Worm (Caenorhabditis elegans) whole organism, mixed stage, embryonic: ENCODE data around the gene cst-2.
"Not testable (repeated sequence)": the region's sequence is repeated elsewhere in the genome, so short reads cannot be mapped to it uniquely, and the experiment has no call there.

ENCODE experiments used
- blmp-1 ChIP-seq: fragments of 150-350 bp; optimal IDR thresholded peaks from 2 replicates; lab custom pipeline; 2014; ENCODE audit warnings: missing biosample characterization, missing genetic modification characterization
- ceh-39 ChIP-seq: fragments of 150-350 bp; optimal IDR thresholded peaks from 2 replicates; lab custom pipeline; 2014; ENCODE audit warnings: missing biosample characterization, missing genetic modification characterization
- ceh-43 ChIP-seq: fragments of 200-800 bp; sonication (Bioruptor generic); optimal IDR thresholded peaks from 2 replicates; lab custom pipeline; 2018; ENCODE audit warnings: mild to moderate bottlenecking, missing genetic modification characterization, moderate library complexity, missing compliant biosample characterization
- ces-1 ChIP-seq: fragments of 150-350 bp; optimal IDR thresholded peaks from 2 replicates; lab custom pipeline; 2014; ENCODE audit warnings: missing biosample characterization, missing genetic modification reagents, missing genetic modification characterization
- cnd-1 ChIP-seq: fragments of 200-800 bp; sonication (Bioruptor generic); optimal IDR thresholded peaks from 2 replicates; lab custom pipeline; 2018; ENCODE audit warnings: mild to moderate bottlenecking, missing genetic modification characterization, missing compliant biosample characterization
- drap-1 ChIP-seq: fragments of 200-800 bp; sonication (Bioruptor generic); optimal IDR thresholded peaks from 3 replicates; lab custom pipeline; 2018; ENCODE audit warnings: mild to moderate bottlenecking, missing genetic modification characterization, missing compliant biosample characterization
- elt-3 ChIP-seq: fragments of 150-350 bp; optimal IDR thresholded peaks from 2 replicates; lab custom pipeline; 2014; ENCODE audit warnings: missing biosample characterization, missing genetic modification characterization
- flh-1 ChIP-seq: fragments of 200-800 bp; sonication (Bioruptor generic); optimal IDR thresholded peaks from 2 replicates; lab custom pipeline; 2018; ENCODE audit warnings: mild to moderate bottlenecking, missing genetic modification characterization, moderate library complexity, missing compliant biosample characterization
- ham-2 ChIP-seq: fragments of 200-800 bp; sonication (Bioruptor generic); optimal IDR thresholded peaks from 2 replicates; lab custom pipeline; 2018; ENCODE audit warnings: mild to moderate bottlenecking, missing genetic modification characterization, missing compliant biosample characterization
- hlh-1 ChIP-seq: fragments of 150-350 bp; optimal IDR thresholded peaks from 2 replicates; lab custom pipeline; 2014; ENCODE audit warnings: missing biosample characterization, missing genetic modification reagents, missing genetic modification characterization
- lin-13 ChIP-seq: fragments of 150-350 bp; optimal IDR thresholded peaks from 2 replicates; lab custom pipeline; 2014; ENCODE audit warnings: missing biosample characterization, missing genetic modification characterization
- lin-32 ChIP-seq: fragments of 200-800 bp; sonication (Bioruptor generic); optimal IDR thresholded peaks from 2 replicates; lab custom pipeline; 2018; ENCODE audit warnings: mild to moderate bottlenecking, missing genetic modification characterization, missing compliant biosample characterization
- lsy-2 ChIP-seq: fragments of 150-350 bp; optimal IDR thresholded peaks from 2 replicates; lab custom pipeline; 2014; ENCODE audit warnings: missing biosample characterization, missing genetic modification characterization
- mab-5 ChIP-seq: fragments of 150-350 bp; optimal IDR thresholded peaks from 2 replicates; lab custom pipeline; 2014; ENCODE audit warnings: missing biosample characterization, missing genetic modification characterization
- mep-1 ChIP-seq: fragments of 150-350 bp; optimal IDR thresholded peaks from 2 replicates; lab custom pipeline; 2017; ENCODE audit warnings: missing biosample characterization, missing genetic modification reagents, missing genetic modification characterization, inconsistent platforms
- mls-2 ChIP-seq: sonication (generic microtip); optimal IDR thresholded peaks from 2 replicates; lab custom pipeline; 2016; ENCODE audit warnings: mild to moderate bottlenecking, missing genetic modification characterization, moderate library complexity, missing compliant biosample characterization
- nhr-12 ChIP-seq: fragments of 150-350 bp; optimal IDR thresholded peaks from 2 replicates; lab custom pipeline; 2014; ENCODE audit warnings: missing biosample characterization, missing genetic modification characterization
- nhr-2 ChIP-seq: fragments of 150-350 bp; optimal IDR thresholded peaks from 2 replicates; lab custom pipeline; 2014; ENCODE audit warnings: missing biosample characterization, missing genetic modification characterization
- nhr-28 ChIP-seq: fragments of 150-350 bp; optimal IDR thresholded peaks from 2 replicates; lab custom pipeline; 2014; ENCODE audit warnings: missing biosample characterization, missing genetic modification characterization
- nhr-76 ChIP-seq: sonication (generic microtip); optimal IDR thresholded peaks from 2 replicates; lab custom pipeline; 2017; ENCODE audit warnings: missing biosample characterization, missing genetic modification characterization
- pha-4 ChIP-seq: fragments of 150-350 bp; optimal IDR thresholded peaks from 2 replicates; lab custom pipeline; 2018; ENCODE audit warnings: missing biosample characterization, missing genetic modification reagents, missing genetic modification characterization
- sem-2 ChIP-seq: fragments of 200-800 bp; sonication (Bioruptor generic); optimal IDR thresholded peaks from 2 replicates; lab custom pipeline; 2018; ENCODE audit warnings: mild to moderate bottlenecking, missing genetic modification characterization, missing compliant biosample characterization
- snpc-4 ChIP-seq: fragments of 150-350 bp; optimal IDR thresholded peaks from 2 replicates; lab custom pipeline; 2014; ENCODE audit warnings: missing biosample characterization, missing genetic modification characterization
- sptf-1 ChIP-seq: sonication (generic microtip); optimal IDR thresholded peaks from 2 replicates; lab custom pipeline; 2017; ENCODE audit warnings: mild to moderate bottlenecking, missing genetic modification characterization, moderate library complexity, missing compliant biosample characterization
- tbx-8 ChIP-seq: fragments of 200-800 bp; sonication (Bioruptor generic); optimal IDR thresholded peaks from 2 replicates; lab custom pipeline; 2018; ENCODE audit warnings: mild to moderate bottlenecking, missing genetic modification characterization, moderate library complexity, missing compliant biosample characterization
- unc-120 ChIP-seq: sonication (generic microtip); optimal IDR thresholded peaks from 2 replicates; lab custom pipeline; 2017; ENCODE audit warnings: missing genetic modification characterization, missing compliant biosample characterization; ENCODE audit not compliant: poor library complexity, severe bottlenecking
- unc-39 ChIP-seq: fragments of 150-350 bp; optimal IDR thresholded peaks from 2 replicates; lab custom pipeline; 2014; ENCODE audit warnings: missing biosample characterization, missing genetic modification characterization
- unc-62 ChIP-seq: fragments of 150-350 bp; optimal IDR thresholded peaks from 2 replicates; lab custom pipeline; 2014; ENCODE audit warnings: missing biosample characterization, missing genetic modification reagents, missing genetic modification characterization
- zip-8 ChIP-seq: fragments of 150-350 bp; optimal IDR thresholded peaks from 2 replicates; lab custom pipeline; 2014; ENCODE audit warnings: missing biosample characterization, missing genetic modification characterization

cst-2 gene

DNA sequence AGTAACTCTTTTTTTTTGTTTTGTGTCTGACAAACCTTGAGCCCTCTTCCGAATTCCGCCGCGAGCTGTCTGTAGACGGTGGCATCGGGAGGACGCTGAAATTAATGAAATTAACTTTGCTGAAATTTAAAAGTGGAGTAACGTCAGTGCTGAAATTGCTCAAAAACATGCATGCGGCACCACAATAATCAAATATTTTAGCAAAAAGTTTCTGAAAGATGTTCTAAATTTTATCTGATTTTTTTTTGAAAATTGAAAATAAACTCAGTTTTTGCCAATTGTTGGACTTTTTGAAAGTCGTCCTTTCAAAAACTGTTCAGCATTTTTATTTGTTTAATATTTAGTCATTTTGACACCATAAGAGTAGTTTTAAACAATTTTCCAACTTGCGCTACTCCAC, at the start of gene cst-2:
cst-2 (minus strand) TSS at position 101 of the 400 bp plus-strand sequence.
- not testable (repeated sequence) for TF ChIP-seq lsy-2 (tag; lab: Kevin White, UChicago); sem-2 (GFP tag; lab: Kevin White, UChicago); sptf-1 (tag; lab: Kevin White, UChicago)
- TF ChIP-seq, all 35 proteins: peak for 0; not testable (repeated sequence) for 35

DNA sequence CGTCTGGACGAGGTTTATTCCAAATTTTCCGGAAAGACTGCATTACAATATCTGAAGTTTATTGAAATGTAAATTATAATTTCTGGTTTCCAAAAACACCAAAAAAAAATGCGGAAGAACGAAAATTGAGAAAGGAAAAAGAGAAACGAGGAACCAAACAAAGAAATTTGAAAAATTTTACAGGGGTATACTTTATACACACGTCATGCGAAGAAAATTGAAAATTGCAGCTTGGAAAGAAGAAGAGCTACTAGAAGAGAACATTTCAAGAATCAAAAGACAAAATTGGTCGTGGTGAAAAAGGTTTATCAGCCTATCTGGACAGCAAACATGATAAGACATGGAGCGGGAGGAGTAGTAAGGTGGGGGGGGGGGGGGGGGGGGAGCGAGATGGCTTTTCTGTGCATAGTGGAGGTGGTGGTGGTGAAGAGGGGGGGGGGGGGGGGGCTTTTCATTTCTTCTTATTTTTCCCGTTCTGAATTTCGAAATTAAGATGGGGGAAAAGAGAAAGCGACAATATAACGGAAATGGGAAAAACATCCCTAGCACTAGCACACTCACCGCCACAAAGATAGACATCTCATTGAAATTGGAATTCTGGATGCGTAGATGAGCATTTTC, 47.6 kb upstream of the cst-2 start, which contains the start of gene lst-2:
lst-2 (minus strand) TSS at position 51 of the 621 bp plus-strand sequence.
- TF ChIP-seq hlh-1 (tag; lab: Kevin White, UChicago) (no peak), sptf-1 (tag; lab: Kevin White, UChicago) (no peak), unc-62 (GFP tag; lab: Kevin White, UChicago) (no peak), lin-13 (tag; lab: Kevin White, UChicago) (no peak), zip-8 (tag; lab: Kevin White, UChicago) (no peak), snpc-4 (no peak), cnd-1 (tag; lab: Kevin White, UChicago) (no peak), nhr-28 (tag; lab: Kevin White, UChicago) (no peak), unc-39 (tag; lab: Kevin White, UChicago) (no peak), mab-5 (no peak), sem-2 (GFP tag; lab: Kevin White, UChicago) (no peak), ceh-43 (GFP tag; lab: Kevin White, UChicago) (no peak)

DNA sequence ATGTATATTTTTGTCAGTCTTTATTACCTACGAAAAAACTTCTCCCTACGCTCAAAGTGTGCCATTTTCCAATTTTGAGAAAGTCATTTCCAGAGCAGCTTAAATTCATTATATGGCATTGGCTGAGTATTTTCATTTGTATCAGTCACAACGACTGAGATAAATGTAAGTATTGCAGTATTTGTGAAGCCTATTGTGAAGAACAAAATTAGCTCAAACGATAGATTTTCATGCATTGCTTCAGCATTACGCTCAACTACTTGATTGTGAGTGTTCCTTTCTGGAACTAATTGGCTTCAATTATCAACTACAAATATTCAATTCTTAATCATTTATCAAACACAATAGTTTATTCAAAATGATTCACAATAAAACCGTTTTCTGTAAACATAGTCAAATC, 41.8 kb upstream of the cst-2 start, which contains the start of gene R160.12:
R160.12 (minus strand) TSS at position 101 of the 400 bp plus-strand sequence.
- TF ChIP-seq ces-1 (GFP tag; lab: Kevin White, UChicago): no peak
- TF ChIP-seq drap-1 (GFP tag; lab: Kevin White, UChicago): no peak
- TF ChIP-seq, all 35 proteins: peak for 0

DNA sequence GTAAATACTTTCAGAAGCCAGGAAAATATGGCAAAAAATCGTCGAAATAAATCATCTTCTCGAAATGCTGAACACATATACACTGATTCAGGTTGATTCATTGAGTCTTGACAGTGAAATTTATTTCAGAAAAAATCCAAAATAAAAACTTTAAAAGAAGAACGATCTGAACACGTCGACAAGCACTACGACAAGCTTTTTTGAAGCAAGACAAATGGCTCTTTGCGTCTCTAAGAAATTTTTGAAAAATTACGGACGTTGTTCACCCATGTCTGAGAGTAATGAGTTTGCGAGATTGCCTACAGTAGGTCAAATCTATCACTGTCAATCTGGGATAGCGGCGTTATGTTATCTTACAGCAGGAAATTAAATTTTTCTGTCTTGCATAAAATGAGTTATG, 41.0 kb upstream of the cst-2 start, which contains the start of gene R160.2:
R160.2 (minus strand) TSS at position 101 of the 400 bp plus-strand sequence.
- TF ChIP-seq ham-2 (GFP tag; lab: Kevin White, UChicago) (no peak), lin-32 (GFP tag; lab: Kevin White, UChicago) (no peak), nhr-76 (tag; lab: Kevin White, UChicago) (no peak), mep-1 (no peak), drap-1 (GFP tag; lab: Kevin White, UChicago) (no peak), nhr-12 (tag; lab: Kevin White, UChicago) (no peak), pha-4 (tag; lab: Kevin White, UChicago) (no peak), lsy-2 (tag; lab: Kevin White, UChicago) (no peak), cnd-1 (tag; lab: Kevin White, UChicago) (no peak), mab-5 (no peak), sptf-1 (tag; lab: Kevin White, UChicago) (no peak), sem-2 (GFP tag; lab: Kevin White, UChicago) (no peak), tbx-8 (GFP tag; lab: Kevin White, UChicago) (no peak), ceh-43 (GFP tag; lab: Kevin White, UChicago) (no peak)
- TF ChIP-seq, all 35 proteins: peak for 0

DNA sequence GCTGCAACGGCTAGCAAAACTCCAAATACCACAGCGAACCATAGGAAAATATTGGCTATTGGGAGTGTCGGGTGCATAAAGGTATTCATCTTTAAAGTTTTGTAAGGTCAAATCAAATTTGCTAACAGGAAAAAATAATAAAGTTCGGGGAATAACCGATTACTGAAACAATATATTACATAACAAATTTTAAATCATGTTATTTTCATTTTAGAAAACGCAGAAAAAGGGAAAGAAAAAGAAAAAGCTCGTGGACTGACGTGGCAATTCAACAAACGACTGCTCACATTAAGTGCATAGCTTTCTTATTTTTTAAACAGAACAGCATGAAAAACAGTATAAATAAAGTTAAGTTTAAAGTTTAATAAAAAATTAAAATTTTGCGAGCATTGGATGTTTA, 37.3 kb upstream of the cst-2 start, which contains the start of gene R160.6:
R160.6 (minus strand) TSS at position 101 of the 400 bp plus-strand sequence.
- TF ChIP-seq nhr-2 (tag; lab: Kevin White, UChicago): no peak
- no peak for TF ChIP-seq flh-1 (GFP tag; lab: Kevin White, UChicago)
- no peak for TF ChIP-seq drap-1 (GFP tag; lab: Kevin White, UChicago)
- TF ChIP-seq mab-5: no peak
- no peak for TF ChIP-seq nhr-28 (tag; lab: Kevin White, UChicago)
- no peak for TF ChIP-seq tbx-8 (GFP tag; lab: Kevin White, UChicago)
- TF ChIP-seq ces-1 (GFP tag; lab: Kevin White, UChicago): no peak

DNA sequence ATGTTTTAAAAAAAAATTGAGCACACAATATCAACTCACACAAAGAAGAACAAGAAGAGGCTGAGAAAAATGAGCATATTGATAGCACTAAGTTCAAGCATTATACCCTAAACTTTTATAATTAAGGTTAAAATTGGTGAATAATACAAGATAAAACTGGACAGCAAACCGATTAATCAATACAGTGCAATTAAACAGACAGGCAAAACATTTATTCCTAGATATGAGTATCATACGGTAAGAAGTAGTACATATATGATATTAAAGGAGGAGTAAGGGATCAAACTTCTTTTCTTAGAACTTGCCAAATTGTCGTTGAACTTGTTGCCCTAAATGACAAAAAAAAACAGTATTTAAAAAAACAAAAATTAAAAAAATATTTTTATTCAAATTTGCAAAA, 36.1 kb upstream of the cst-2 start, which contains the start of gene R160.14:
R160.14 (minus strand) TSS at position 101 of the 400 bp plus-strand sequence.
- no peak for TF ChIP-seq flh-1 (GFP tag; lab: Kevin White, UChicago)
- no peak for TF ChIP-seq tbx-8 (GFP tag; lab: Kevin White, UChicago)
- TF ChIP-seq cnd-1 (tag; lab: Kevin White, UChicago): no peak
- no peak for TF ChIP-seq mab-5
- no peak for TF ChIP-seq hlh-1 (tag; lab: Kevin White, UChicago)
- no peak for TF ChIP-seq ham-2 (GFP tag; lab: Kevin White, UChicago)
- TF ChIP-seq lin-32 (GFP tag; lab: Kevin White, UChicago): no peak
- no peak for TF ChIP-seq blmp-1 (tag; lab: Kevin White, UChicago)
- no peak for TF ChIP-seq nhr-12 (tag; lab: Kevin White, UChicago)
- TF ChIP-seq elt-3 (tag; lab: Kevin White, UChicago): no peak
- TF ChIP-seq snpc-4: no peak
- no peak for TF ChIP-seq ces-1 (GFP tag; lab: Kevin White, UChicago)
- no peak for TF ChIP-seq lsy-2 (tag; lab: Kevin White, UChicago)
- no peak for TF ChIP-seq unc-120 (tag; lab: Kevin White, UChicago)
- no peak for TF ChIP-seq zip-8 (tag; lab: Kevin White, UChicago)
- TF ChIP-seq mls-2 (tag; lab: Kevin White, UChicago): no peak
- TF ChIP-seq sptf-1 (tag; lab: Kevin White, UChicago): no peak
- TF ChIP-seq ceh-39 (tag; lab: Kevin White, UChicago): no peak
